Worm (Caenorhabditis elegans) whole organism, L1 larva: ENCODE results near the gene T07E3.4.
A peak's percentile ranks its signal among the peaks of the same experiment; 100 is the strongest.

Source experiments
- C16A3.4 ChIP-seq: fragments of 150-350 bp; optimal IDR thresholded peaks from 2 replicates; lab custom pipeline; 2014; ENCODE audit warnings: missing biosample characterization, missing genetic modification characterization
- C34B4.2 ChIP-seq: sonication (generic microtip); optimal IDR thresholded peaks from 2 replicates; lab custom pipeline; 2017; ENCODE audit warnings: mild to moderate bottlenecking, missing genetic modification characterization, missing compliant biosample characterization
- F16B12.6 ChIP-seq: fragments of 150-350 bp; optimal IDR thresholded peaks from 2 replicates; lab custom pipeline; 2014; ENCODE audit warnings: missing biosample characterization, missing genetic modification characterization
- Y116A8C.19 ChIP-seq: sonication (generic microtip); optimal IDR thresholded peaks from 2 replicates; lab custom pipeline; 2016; ENCODE audit warnings: missing compliant biosample characterization, missing genetic modification characterization, borderline replicate concordance
- aha-1 ChIP-seq: fragments of 150-350 bp; optimal IDR thresholded peaks from 2 replicates; lab custom pipeline; 2014; ENCODE audit warnings: missing biosample characterization, missing genetic modification characterization
- aly-2 ChIP-seq: fragments of 150-350 bp; optimal IDR thresholded peaks from 2 replicates; lab custom pipeline; 2014; ENCODE audit warnings: missing biosample characterization, missing genetic modification characterization
- ama-1 ChIP-seq: fragments of 150-350 bp; optimal IDR thresholded peaks from 2 replicates; lab custom pipeline; 2014
- blmp-1 ChIP-seq: fragments of 150-350 bp; optimal IDR thresholded peaks from 2 replicates; lab custom pipeline; 2014; ENCODE audit warnings: missing biosample characterization, missing genetic modification characterization
- ceh-63 ChIP-seq: fragments of 200-800 bp; sonication (Bioruptor generic); optimal IDR thresholded peaks from 2 replicates; lab custom pipeline; 2018; ENCODE audit warnings: mild to moderate bottlenecking, missing genetic modification characterization, missing compliant biosample characterization
- ceh-8 ChIP-seq: fragments of 200-800 bp; sonication (Bioruptor generic); optimal IDR thresholded peaks from 2 replicates; lab custom pipeline; 2018; ENCODE audit warnings: mild to moderate bottlenecking, missing genetic modification characterization, moderate library complexity, missing compliant biosample characterization
- ceh-88 ChIP-seq: fragments of 200-800 bp; sonication (Bioruptor generic); IDR thresholded peaks from 2 replicates; pipeline ENCODE4 v1.3.6; 2022; ENCODE audit warnings: missing genetic modification characterization, missing compliant biosample characterization
- ces-1 ChIP-seq: fragments of 150-350 bp; optimal IDR thresholded peaks from 2 replicates; lab custom pipeline; 2014; ENCODE audit warnings: missing biosample characterization, missing genetic modification reagents, missing genetic modification characterization
- dpl-1 ChIP-seq, 3 experiments: fragments of 150-350 bp in 2 of 3; sonication (generic microtip) in 1 of 3; optimal IDR thresholded peaks; 2 replicates each; lab custom pipeline; 2014 to 2017; ENCODE audit warnings: missing biosample characterization in 3 of 3, missing genetic modification characterization in 3 of 3, missing genetic modification reagents in 3 of 3
- dsc-1 ChIP-seq: sonication (generic microtip); optimal IDR thresholded peaks from 2 replicates; lab custom pipeline; 2016; ENCODE audit warnings: mild to moderate bottlenecking, missing genetic modification characterization, missing compliant biosample characterization
- efl-1 ChIP-seq, 4 experiments: fragments of 150-350 bp; optimal IDR thresholded peaks in 3 of 4; peaks in 1 of 4; 1 replicate in 1 of 4; 2 replicates in 3 of 4; lab custom pipeline; 2014; ENCODE audit warnings: missing biosample characterization in 2 of 4, missing genetic modification characterization in 2 of 4, missing genetic modification reagents in 2 of 4
- efl-3 ChIP-seq: fragments of 200-800 bp; sonication (Bioruptor generic); optimal IDR thresholded peaks from 2 replicates; lab custom pipeline; 2018; ENCODE audit warnings: mild to moderate bottlenecking, missing genetic modification characterization, missing compliant biosample characterization
- egl-13 ChIP-seq: sonication (generic microtip); optimal IDR thresholded peaks from 2 replicates; lab custom pipeline; 2016; ENCODE audit warnings: missing genotype, missing genetic modification reagents, missing genetic modification characterization, missing compliant biosample characterization
- ets-5 ChIP-seq: fragments of 200-800 bp; sonication (Bioruptor generic); IDR thresholded peaks from 2 replicates; pipeline ENCODE4 v1.3.6; 2022; ENCODE audit warnings: missing genetic modification characterization, missing compliant biosample characterization
- fkh-10 ChIP-seq: sonication (generic microtip); optimal IDR thresholded peaks from 2 replicates; lab custom pipeline; 2017; ENCODE audit warnings: missing biosample characterization, missing genetic modification reagents, missing genetic modification characterization
- fkh-4 ChIP-seq: sonication (generic microtip); optimal IDR thresholded peaks from 2 replicates; lab custom pipeline; 2016; ENCODE audit warnings: missing compliant biosample characterization, missing genetic modification characterization, borderline replicate concordance
- hpl-2 ChIP-seq: fragments of 150-350 bp; optimal IDR thresholded peaks from 2 replicates; lab custom pipeline; 2014; ENCODE audit warnings: missing biosample characterization, missing genetic modification reagents, missing genetic modification characterization
- jun-1 ChIP-seq: fragments of 150-350 bp; optimal IDR thresholded peaks from 2 replicates; lab custom pipeline; 2014; ENCODE audit warnings: missing biosample characterization, missing genetic modification reagents, missing genetic modification characterization
- lin-14 ChIP-seq: fragments of 200-800 bp; sonication (Bioruptor generic); optimal IDR thresholded peaks from 2 replicates; lab custom pipeline; 2018; ENCODE audit warnings: mild to moderate bottlenecking, missing genetic modification characterization, moderate library complexity, missing compliant biosample characterization
- lin-15B ChIP-seq: fragments of 150-350 bp; sonication (generic microtip); optimal IDR thresholded peaks from 3 replicates; lab custom pipeline; 2014; ENCODE audit warnings: missing biosample characterization, missing genetic modification characterization
- lsy-2 ChIP-seq, 2 experiments: fragments of 150-350 bp; optimal IDR thresholded peaks; 2 replicates each; lab custom pipeline; 2014; ENCODE audit warnings: missing biosample characterization in 2 of 2, missing genetic modification characterization in 2 of 2
- mab-9 ChIP-seq: fragments of 200-800 bp; sonication (Bioruptor generic); IDR thresholded peaks from 2 replicates; pipeline ENCODE4 v1.3.6; 2022; ENCODE audit warnings: missing genetic modification reagents, missing genetic modification characterization, missing compliant biosample characterization
- mdl-1 ChIP-seq, 2 experiments: fragments of 150-350 bp; optimal IDR thresholded peaks; 2 replicates each; lab custom pipeline; 2014 to 2017; ENCODE audit warnings: missing biosample characterization in 2 of 2, missing genetic modification characterization in 2 of 2, inconsistent platforms in 1 of 2
- nhr-11 ChIP-seq: fragments of 150-350 bp; optimal IDR thresholded peaks from 2 replicates; lab custom pipeline; 2014; ENCODE audit warnings: missing biosample characterization, missing genetic modification characterization
- nhr-12 ChIP-seq: sonication (generic microtip); optimal IDR thresholded peaks from 2 replicates; lab custom pipeline; 2017; ENCODE audit warnings: missing biosample characterization, missing genetic modification characterization
- nhr-28 ChIP-seq: fragments of 150-350 bp; optimal IDR thresholded peaks from 2 replicates; lab custom pipeline; 2014; ENCODE audit warnings: missing biosample characterization, missing genetic modification characterization
- nhr-71 ChIP-seq: sonication (generic microtip); optimal IDR thresholded peaks from 2 replicates; lab custom pipeline; 2016; ENCODE audit warnings: mild to moderate bottlenecking, missing genetic modification characterization, moderate library complexity, missing compliant biosample characterization
- nhr-76 ChIP-seq: sonication (generic microtip); optimal IDR thresholded peaks from 2 replicates; lab custom pipeline; 2017; ENCODE audit warnings: missing biosample characterization, missing genetic modification characterization
- nhr-84 ChIP-seq: sonication (generic microtip); optimal IDR thresholded peaks from 2 replicates; lab custom pipeline; 2017; ENCODE audit warnings: missing biosample characterization, missing genetic modification characterization
- nhr-85 ChIP-seq: sonication (generic microtip); peaks from one replicate; lab custom pipeline; 2016; ENCODE audit warnings: missing genetic modification characterization, inconsistent platforms, missing compliant biosample characterization
- nhr-90 ChIP-seq: sonication (generic microtip); optimal IDR thresholded peaks from 2 replicates; lab custom pipeline; 2016; ENCODE audit warnings: mild to moderate bottlenecking, missing genetic modification characterization, missing compliant biosample characterization; ENCODE audit not compliant: poor library complexity
- pax-3 ChIP-seq: fragments of 200-800 bp; sonication (Bioruptor generic); optimal IDR thresholded peaks from 2 replicates; lab custom pipeline; 2018; ENCODE audit warnings: mild to moderate bottlenecking, missing genetic modification characterization, moderate library complexity, missing compliant biosample characterization
- rnt-1 ChIP-seq: sonication (generic microtip); optimal IDR thresholded peaks from 2 replicates; lab custom pipeline; 2016; ENCODE audit warnings: mild to moderate bottlenecking, missing genetic modification characterization, moderate library complexity, missing compliant biosample characterization
- snpc-4 ChIP-seq: fragments of 150-350 bp; optimal IDR thresholded peaks from 2 replicates; lab custom pipeline; 2014; ENCODE audit warnings: missing biosample characterization, missing genetic modification characterization
- sox-4 ChIP-seq: sonication (generic microtip); optimal IDR thresholded peaks from 2 replicates; lab custom pipeline; 2016; ENCODE audit warnings: missing genetic modification characterization, missing compliant biosample characterization
- swsn-7 ChIP-seq: sonication (generic microtip); optimal IDR thresholded peaks from 2 replicates; lab custom pipeline; 2016; ENCODE audit warnings: missing genetic modification characterization, missing compliant biosample characterization
- tlp-1 ChIP-seq: fragments of 150-350 bp; optimal IDR thresholded peaks from 2 replicates; lab custom pipeline; 2014; ENCODE audit warnings: missing biosample characterization, missing genetic modification characterization
- unc-130 ChIP-seq: fragments of 150-350 bp; optimal IDR thresholded peaks from 2 replicates; lab custom pipeline; 2017; ENCODE audit warnings: missing biosample characterization, missing genetic modification characterization, inconsistent platforms
- unc-98 ChIP-seq: fragments of 200-800 bp; sonication (Bioruptor generic); IDR thresholded peaks from 2 replicates; pipeline ENCODE4 v1.3.6; 2022; ENCODE audit warnings: missing genetic modification characterization, missing compliant biosample characterization
- xbp-1 ChIP-seq: sonication (generic microtip); optimal IDR thresholded peaks from 2 replicates; lab custom pipeline; 2016; ENCODE audit warnings: missing genetic modification characterization, missing compliant biosample characterization
- ztf-11 ChIP-seq, 2 experiments: sonication (generic microtip); optimal IDR thresholded peaks; 2 replicates each; lab custom pipeline; 2016 to 2017; ENCODE audit warnings: missing genetic modification characterization in 2 of 2, missing biosample characterization in 1 of 2, missing compliant biosample characterization in 1 of 2

Gene T07E3.4

DNA sequence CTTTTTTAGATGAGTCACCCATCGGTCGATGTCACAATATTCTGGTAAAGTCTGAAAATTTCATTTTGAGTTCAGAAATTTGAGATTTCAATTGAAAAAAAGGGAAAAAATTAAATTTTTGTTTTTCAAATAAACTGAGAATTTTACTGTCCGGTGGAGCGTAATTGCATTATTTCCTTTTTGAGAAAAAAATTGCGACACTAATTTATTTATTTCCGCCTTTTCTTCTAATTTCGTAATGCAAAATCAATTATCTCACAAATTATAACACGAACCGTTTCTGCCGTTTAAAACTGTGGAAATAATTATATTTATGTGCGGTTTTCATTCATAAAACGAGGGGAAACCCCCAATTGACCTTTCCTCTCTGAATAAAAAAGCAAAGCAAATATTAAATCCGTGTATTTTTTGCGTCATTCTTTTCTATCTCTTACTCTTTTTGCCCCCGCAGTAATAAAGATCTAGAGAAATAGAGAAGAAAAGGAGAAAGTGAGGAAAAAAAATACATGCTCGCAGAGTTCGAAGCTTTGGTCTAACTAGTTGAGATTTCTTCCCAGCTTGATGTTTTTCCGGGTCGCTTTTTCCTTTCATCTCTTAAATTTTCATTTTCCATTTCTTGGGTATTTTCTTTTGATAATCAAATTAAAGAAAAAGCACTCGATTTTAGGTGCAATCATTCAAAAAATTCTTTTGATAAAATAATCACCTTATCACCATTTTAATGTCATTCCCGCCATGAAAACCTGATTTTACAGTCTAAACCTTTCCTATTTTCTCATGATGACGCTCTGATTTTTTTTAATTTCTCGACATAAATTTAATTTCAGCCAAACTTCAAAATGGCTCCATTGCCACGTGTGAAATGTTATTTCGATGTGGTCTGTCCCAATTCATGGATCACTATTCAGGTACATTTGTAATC lies 5.5 kb downstream of the T07E3.4 start, which contains the start of the genes brc-2 and T07E3.3 (continued):
- TF ChIP-seq nhr-85 (peak; percentile 43), pax-3 (tag; lab: Kevin White, UChicago) (no peak), nhr-90 (no peak), swsn-7 (tag; lab: Kevin White, UChicago) (no peak), ztf-11 (tag; optimal IDR thresholded peaks at IDR 0.05; lab: Kevin White, UChicago) (no peak), aha-1 (no peak), nhr-76 (no peak), Y116A8C.19 (tag; lab: Kevin White, UChicago) (no peak), egl-13 (tag; lab: Kevin White, UChicago) (no peak), nhr-28 (tag; lab: Kevin White, UChicago) (no peak), dpl-1 (GFP tag; optimal IDR thresholded peaks at IDR 0.05; lab: Kevin White, UChicago) (no peak), dsc-1 (tag; lab: Kevin White, UChicago) (peak; percentile 31), mab-9 (GFP tag; lab: Robert Waterston, UW) (no peak), tlp-1 (tag; lab: Kevin White, UChicago) (no peak), C34B4.2 (tag; lab: Kevin White, UChicago) (no peak)

- TF ChIP-seq unc-98 (GFP tag; lab: Robert Waterston, UW) (no peak), xbp-1 (tag; lab: Kevin White, UChicago) (no peak), blmp-1 (tag; lab: Kevin White, UChicago) (no peak), mdl-1 (tag; optimal IDR thresholded peaks at IDR 0.05; lab: Kevin White, UChicago) (no peak), ama-1 (lab: Kevin White, UChicago) (no peak), efl-3 (GFP tag; lab: Kevin White, UChicago) (no peak), lin-15B (no peak), nhr-76 (no peak), efl-1 (optimal IDR thresholded peaks at IDR 0.05; lab: Kevin White, UChicago) (no peak), efl-1 (GFP tag; optimal IDR thresholded peaks at IDR 0.05 in 1 of 2; lab: Kevin White, UChicago) (peak in 1 of 2 experiments; percentile 58), aha-1 (no peak), nhr-11 (tag; lab: Kevin White, UChicago) (no peak), aly-2 (tag; lab: Kevin White, UChicago) (no peak), fkh-10 (GFP tag; lab: Kevin White, UChicago) (no peak), C16A3.4 (no peak), lsy-2 (tag; optimal IDR thresholded peaks at IDR 0.05; lab: Kevin White, UChicago) (peak in 1 of 2 experiments; percentile 51), nhr-71 (tag; lab: Kevin White, UChicago) (no peak), snpc-4 (tag; lab: Kevin White, UChicago) (no peak), ces-1 (no peak), ets-5 (no peak), F16B12.6 (tag; lab: Kevin White, UChicago) (no peak), pax-3 (tag; lab: Kevin White, UChicago) (no peak), unc-130 (tag; lab: Kevin White, UChicago) (no peak), ceh-8 (GFP tag; lab: Kevin White, UChicago) (no peak), nhr-12 (tag; lab: Kevin White, UChicago) (no peak), rnt-1 (tag; lab: Kevin White, UChicago) (peak; percentile 52), lin-14 (peak; percentile 6), jun-1 (no peak), fkh-4 (no peak), hpl-2 (GFP tag; lab: Kevin White, UChicago) (no peak), ceh-88 (GFP tag; lab: Robert Waterston, UW) (no peak), mab-9 (GFP tag; lab: Robert Waterston, UW) (no peak), egl-13 (tag; lab: Kevin White, UChicago) (no peak), ceh-63 (GFP tag; lab: Kevin White, UChicago) (no peak), sox-4 (tag; lab: Kevin White, UChicago) (no peak), ztf-11 (tag; optimal IDR thresholded peaks at IDR 0.05; lab: Kevin White, UChicago) (no peak), nhr-84 (no peak)
Observed at ce11 chrIII:6904468-6904867, 6.7 kb downstream of the T07E3.4 start.
